Fruit fly (Drosophila melanogaster) whole organism, adult: Measurements from ENCODE around the gene Myo10A.

ENCODE experiments used
- CG11617 ChIP-seq: fragments of 200-800 bp; sonication (Bioruptor generic); optimal IDR thresholded peaks from 2 replicates; lab custom pipeline; 2017; ENCODE audit warnings: mild to moderate bottlenecking, missing biosample characterization, missing genetic modification reagents, missing genetic modification characterization
- CG12768 ChIP-seq: fragments of 200-800 bp; sonication (Bioruptor generic); optimal IDR thresholded peaks from 2 replicates; lab custom pipeline; 2017; ENCODE audit warnings: missing biosample characterization, missing genetic modification characterization, mild to moderate bottlenecking, moderate library complexity, missing genetic modification reagents
- CG14711 ChIP-seq: fragments of 200-800 bp; sonication (Bioruptor generic); optimal IDR thresholded peaks from 2 replicates; lab custom pipeline; 2018; ENCODE audit warnings: missing biosample characterization, mild to moderate bottlenecking, missing genetic modification characterization, moderate library complexity
- CG1620 ChIP-seq: fragments of 200-800 bp; sonication (Bioruptor generic); optimal IDR thresholded peaks from 2 replicates; lab custom pipeline; 2016; ENCODE audit warnings: missing biosample characterization, missing genetic modification characterization
- CG7045 ChIP-seq: fragments of 200-800 bp; sonication (Bioruptor generic); optimal IDR thresholded peaks from 2 replicates; lab custom pipeline; 2017; ENCODE audit warnings: missing biosample characterization, mild to moderate bottlenecking, missing genetic modification characterization
- Crg-1 ChIP-seq: fragments of 200-800 bp; sonication (Bioruptor generic); optimal IDR thresholded peaks from 2 replicates; lab custom pipeline; 2016; ENCODE audit warnings: missing biosample characterization, missing genetic modification characterization
- Hr96 ChIP-seq: fragments of 200-800 bp; sonication (Bioruptor generic); optimal IDR thresholded peaks from 2 replicates; lab custom pipeline; 2016; ENCODE audit warnings: missing biosample characterization, missing genetic modification characterization
- Mnt ChIP-seq: fragments of 200-800 bp; sonication (Bioruptor generic); optimal IDR thresholded peaks from 2 replicates; lab custom pipeline; 2016; ENCODE audit warnings: missing biosample characterization, mild to moderate bottlenecking, missing genetic modification characterization
- bab1 ChIP-seq: fragments of 200-800 bp; sonication (Bioruptor generic); optimal IDR thresholded peaks from 3 replicates; lab custom pipeline; 2019; ENCODE audit warnings: missing biosample characterization, mild to moderate bottlenecking, missing genetic modification characterization, moderate library complexity
- ovo ChIP-seq: fragments of 200-800 bp; sonication (Bioruptor generic); optimal IDR thresholded peaks from 2 replicates; lab custom pipeline; 2016; ENCODE audit warnings: missing biosample characterization, missing genetic modification characterization
- toe ChIP-seq: fragments of 200-800 bp; sonication (Bioruptor generic); optimal IDR thresholded peaks from 2 replicates; lab custom pipeline; 2016; ENCODE audit warnings: missing biosample characterization, missing genetic modification characterization

DNA sequence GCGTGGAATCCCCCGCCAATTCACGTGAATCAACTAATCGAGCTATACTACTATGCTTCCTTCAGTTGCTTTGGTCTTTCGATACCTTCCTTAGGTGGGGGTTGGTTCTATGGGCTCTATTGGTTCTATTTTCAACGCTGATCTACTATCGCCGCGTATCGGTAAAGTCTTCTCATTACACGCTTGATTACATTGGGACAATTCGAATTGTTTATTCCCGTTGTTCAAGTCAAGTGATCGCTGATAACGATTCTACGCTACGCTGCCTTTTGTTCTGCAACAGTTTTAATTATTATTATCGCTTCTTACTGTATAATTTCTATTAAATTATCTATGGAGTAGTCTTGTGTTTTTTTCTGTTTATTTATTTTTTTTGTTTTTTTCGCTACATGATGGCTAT, 43.0 kb upstream of the Myo10A start:
- TF ChIP-seq Crg-1 (no peak), CG1620 (GFP tag; lab: Kevin White, UChicago) (no peak), CG12768 (GFP tag; lab: Kevin White, UChicago) (no peak), ovo (no peak), bab1 (GFP tag; lab: Kevin White, UChicago) (no peak), CG7045 (GFP tag; lab: Kevin White, UChicago) (no peak), CG14711 (tag; lab: Kevin White, UChicago) (no peak), Mnt (GFP tag; lab: Kevin White, UChicago) (no peak), CG11617 (GFP tag; lab: Kevin White, UChicago) (no peak), toe (GFP tag; lab: Kevin White, UChicago) (no peak), Hr96 (GFP tag; lab: Kevin White, UChicago) (no peak)
